Fruit fly (Drosophila melanogaster) whole organism, pupa: ENCODE measurements around the gene CG33523.

Source experiments
- CG12605 ChIP-seq: fragments of 200-800 bp; sonication (Bioruptor generic); IDR thresholded peaks from 2 replicates; pipeline ENCODE4 v1.3.6; 2022; ENCODE audit warnings: missing biosample characterization, missing genetic modification characterization
- CG34367 ChIP-seq: fragments of 200-800 bp; sonication (Bioruptor generic); optimal IDR thresholded peaks from 2 replicates; lab custom pipeline; 2018; ENCODE audit warnings: missing biosample characterization, mild to moderate bottlenecking, missing genetic modification characterization

dm6 chr3L:5923646-5924122, at the start of gene CG33523:
- TF ChIP-seq CG12605 (GFP tag; lab: Robert Waterston, UW) (no peak), CG34367 (tag; lab: Kevin White, UChicago) (no peak)
